Worm (Caenorhabditis elegans) whole organism, mixed stage, embryonic: ENCODE measurements around the gene C08G9.1.

Experiments used
- blmp-1 ChIP-seq: fragments of 150-350 bp; optimal IDR thresholded peaks from 2 replicates; lab custom pipeline; 2014; ENCODE audit warnings: missing biosample characterization, missing genetic modification characterization
- ceh-39 ChIP-seq: fragments of 150-350 bp; optimal IDR thresholded peaks from 2 replicates; lab custom pipeline; 2014; ENCODE audit warnings: missing biosample characterization, missing genetic modification characterization
- ces-1 ChIP-seq: fragments of 150-350 bp; optimal IDR thresholded peaks from 2 replicates; lab custom pipeline; 2014; ENCODE audit warnings: missing biosample characterization, missing genetic modification reagents, missing genetic modification characterization
- drap-1 ChIP-seq: fragments of 200-800 bp; sonication (Bioruptor generic); optimal IDR thresholded peaks from 3 replicates; lab custom pipeline; 2018; ENCODE audit warnings: mild to moderate bottlenecking, missing genetic modification characterization, missing compliant biosample characterization
- lin-13 ChIP-seq: fragments of 150-350 bp; optimal IDR thresholded peaks from 2 replicates; lab custom pipeline; 2014; ENCODE audit warnings: missing biosample characterization, missing genetic modification characterization
- nhr-28 ChIP-seq: fragments of 150-350 bp; optimal IDR thresholded peaks from 2 replicates; lab custom pipeline; 2014; ENCODE audit warnings: missing biosample characterization, missing genetic modification characterization
- nhr-76 ChIP-seq: sonication (generic microtip); optimal IDR thresholded peaks from 2 replicates; lab custom pipeline; 2017; ENCODE audit warnings: missing biosample characterization, missing genetic modification characterization
- pha-4 ChIP-seq: fragments of 150-350 bp; optimal IDR thresholded peaks from 2 replicates; lab custom pipeline; 2018; ENCODE audit warnings: missing biosample characterization, missing genetic modification reagents, missing genetic modification characterization
- sem-2 ChIP-seq: fragments of 200-800 bp; sonication (Bioruptor generic); optimal IDR thresholded peaks from 2 replicates; lab custom pipeline; 2018; ENCODE audit warnings: mild to moderate bottlenecking, missing genetic modification characterization, missing compliant biosample characterization
- snpc-4 ChIP-seq: fragments of 150-350 bp; optimal IDR thresholded peaks from 2 replicates; lab custom pipeline; 2014; ENCODE audit warnings: missing biosample characterization, missing genetic modification characterization
- unc-120 ChIP-seq: sonication (generic microtip); optimal IDR thresholded peaks from 2 replicates; lab custom pipeline; 2017; ENCODE audit warnings: missing genetic modification characterization, missing compliant biosample characterization; ENCODE audit not compliant: poor library complexity, severe bottlenecking
- unc-62 ChIP-seq: fragments of 150-350 bp; optimal IDR thresholded peaks from 2 replicates; lab custom pipeline; 2014; ENCODE audit warnings: missing biosample characterization, missing genetic modification reagents, missing genetic modification characterization

ce11 chrIV:7712252-7712651 is 53.7 kb downstream of the C08G9.1 start:
- TF ChIP-seq nhr-76 (tag; lab: Kevin White, UChicago) (no peak), lin-13 (no peak), snpc-4 (tag; lab: Kevin White, UChicago) (no peak), ceh-39 (no peak), unc-62 (GFP tag; lab: Kevin White, UChicago) (no peak), nhr-28 (no peak), sem-2 (no peak), drap-1 (GFP tag; lab: Kevin White, UChicago) (no peak), pha-4 (tag; lab: Kevin White, UChicago) (no peak), ces-1 (no peak), blmp-1 (tag; lab: Kevin White, UChicago) (no peak), unc-120 (tag; lab: Kevin White, UChicago) (no peak)
